Worm (Caenorhabditis elegans) whole organism, L2 larva: ENCODE data around the gene T22D1.8.

ENCODE experiments used
- C34F6.9 ChIP-seq: fragments of 150-350 bp; optimal IDR thresholded peaks from 2 replicates; lab custom pipeline; 2014; ENCODE audit warnings: missing biosample characterization, missing genetic modification characterization
- F13H6.1 ChIP-seq: sonication (generic microtip); optimal IDR thresholded peaks from 2 replicates; lab custom pipeline; 2016; ENCODE audit warnings: missing genetic modification characterization, missing compliant biosample characterization
- R02D3.7 ChIP-seq: fragments of 150-350 bp; optimal IDR thresholded peaks from 2 replicates; lab custom pipeline; 2014; ENCODE audit warnings: missing biosample characterization, missing genetic modification characterization
- Y55F3AM.14 ChIP-seq: fragments of 200-800 bp; sonication (Bioruptor generic); optimal IDR thresholded peaks from 2 replicates; lab custom pipeline; 2018; ENCODE audit warnings: mild to moderate bottlenecking, missing genetic modification characterization, missing compliant biosample characterization
- ZK546.5 ChIP-seq: sonication (generic microtip); optimal IDR thresholded peaks from 2 replicates; lab custom pipeline; 2017; ENCODE audit warnings: missing biosample characterization, missing genetic modification characterization
- alr-1 ChIP-seq: fragments of 150-350 bp; optimal IDR thresholded peaks from 2 replicates; lab custom pipeline; 2014; ENCODE audit warnings: missing biosample characterization, missing genetic modification characterization
- aly-2 ChIP-seq: fragments of 150-350 bp; optimal IDR thresholded peaks from 2 replicates; lab custom pipeline; 2014; ENCODE audit warnings: missing biosample characterization, missing genetic modification characterization
- ama-1 ChIP-seq: fragments of 150-350 bp; optimal IDR thresholded peaks from 2 replicates; lab custom pipeline; 2018; ENCODE audit warnings: inconsistent platforms
- blmp-1 ChIP-seq: sonication (generic microtip); optimal IDR thresholded peaks from 2 replicates; lab custom pipeline; 2017; ENCODE audit warnings: missing genetic modification characterization, mild to moderate bottlenecking, missing compliant biosample characterization, antibody characterized with exemption, moderate library complexity; ENCODE audit not compliant: insufficient read depth
- ceh-16 ChIP-seq: fragments of 150-350 bp; optimal IDR thresholded peaks from 2 replicates; lab custom pipeline; 2014; ENCODE audit warnings: missing biosample characterization, missing genetic modification characterization
- ceh-82 ChIP-seq: fragments of 150-350 bp; optimal IDR thresholded peaks from 2 replicates; lab custom pipeline; 2014; ENCODE audit warnings: missing biosample characterization, missing genetic modification characterization
- crh-2 ChIP-seq: sonication (generic microtip); optimal IDR thresholded peaks from 2 replicates; lab custom pipeline; 2017; ENCODE audit warnings: missing biosample characterization, missing genetic modification characterization
- dmd-4 ChIP-seq: sonication (generic microtip); optimal IDR thresholded peaks from 2 replicates; lab custom pipeline; 2017; ENCODE audit warnings: missing biosample characterization, missing genetic modification characterization
- egl-27 ChIP-seq: sonication (generic microtip); optimal IDR thresholded peaks from 3 replicates; lab custom pipeline; 2017; ENCODE audit warnings: missing biosample characterization, missing genetic modification reagents, missing genetic modification characterization
- elt-1 ChIP-seq: fragments of 150-350 bp; optimal IDR thresholded peaks from 2 replicates; lab custom pipeline; 2014; ENCODE audit warnings: missing biosample characterization, missing genetic modification characterization
- elt-3 ChIP-seq: sonication (generic microtip); optimal IDR thresholded peaks from 2 replicates; lab custom pipeline; 2017; ENCODE audit warnings: missing biosample characterization, missing genetic modification characterization
- fos-1 ChIP-seq: fragments of 150-350 bp; optimal IDR thresholded peaks from 2 replicates; lab custom pipeline; 2014; ENCODE audit warnings: missing biosample characterization, missing genetic modification characterization
- gmeb-1 ChIP-seq: fragments of 150-350 bp; optimal IDR thresholded peaks from 2 replicates; lab custom pipeline; 2014; ENCODE audit warnings: missing biosample characterization, missing genetic modification characterization
- lin-11 ChIP-seq: fragments of 150-350 bp; sonication (generic microtip); optimal IDR thresholded peaks from 2 replicates; lab custom pipeline; 2014; ENCODE audit warnings: missing biosample characterization, missing genetic modification characterization, inconsistent platforms, mixed read lengths
- lin-13 ChIP-seq: fragments of 150-350 bp; optimal IDR thresholded peaks from 2 replicates; lab custom pipeline; 2014; ENCODE audit warnings: missing biosample characterization, missing genetic modification reagents, missing genetic modification characterization
- lin-39 ChIP-seq: fragments of 150-350 bp; optimal IDR thresholded peaks from 2 replicates; lab custom pipeline; 2014; ENCODE audit warnings: missing biosample characterization, missing genetic modification reagents, missing genetic modification characterization
- lsy-2 ChIP-seq, 2 experiments: fragments of 150-350 bp in 1 of 2; sonication (generic microtip) in 1 of 2; optimal IDR thresholded peaks; 2 replicates each; lab custom pipeline; 2014 to 2017; ENCODE audit warnings: missing biosample characterization in 2 of 2, missing genetic modification characterization in 2 of 2
- mab-5 ChIP-seq: fragments of 150-350 bp; optimal IDR thresholded peaks from 2 replicates; lab custom pipeline; 2014; ENCODE audit warnings: missing biosample characterization, missing genetic modification characterization
- mbf-1 ChIP-seq: sonication (generic microtip); optimal IDR thresholded peaks from 2 replicates; lab custom pipeline; 2017; ENCODE audit warnings: missing biosample characterization, missing genetic modification characterization
- mdl-1 ChIP-seq, 2 experiments: fragments of 150-350 bp in 1 of 2; sonication (generic microtip) in 1 of 2; optimal IDR thresholded peaks; 2 replicates each; lab custom pipeline; 2017; ENCODE audit warnings: missing biosample characterization in 2 of 2, missing genetic modification characterization in 2 of 2
- nhr-10 ChIP-seq: sonication (generic microtip); optimal IDR thresholded peaks from 2 replicates; lab custom pipeline; 2017; ENCODE audit warnings: missing biosample characterization, missing genetic modification characterization
- nhr-11 ChIP-seq: fragments of 150-350 bp; optimal IDR thresholded peaks from 2 replicates; lab custom pipeline; 2014; ENCODE audit warnings: missing biosample characterization, missing genetic modification characterization
- nhr-12 ChIP-seq: fragments of 150-350 bp; optimal IDR thresholded peaks from 2 replicates; lab custom pipeline; 2014; ENCODE audit warnings: missing biosample characterization, missing genetic modification characterization
- nhr-129 ChIP-seq: fragments of 150-350 bp; optimal IDR thresholded peaks from 2 replicates; lab custom pipeline; 2014; ENCODE audit warnings: missing biosample characterization, missing genetic modification characterization
- nhr-21 ChIP-seq: fragments of 150-350 bp; optimal IDR thresholded peaks from 2 replicates; lab custom pipeline; 2014; ENCODE audit warnings: missing biosample characterization, missing genetic modification characterization
- nhr-23 ChIP-seq: fragments of 150-350 bp; optimal IDR thresholded peaks from 2 replicates; lab custom pipeline; 2014; ENCODE audit warnings: missing biosample characterization, missing genetic modification reagents, missing genetic modification characterization
- nhr-237 ChIP-seq: fragments of 150-350 bp; optimal IDR thresholded peaks from 2 replicates; lab custom pipeline; 2014; ENCODE audit warnings: missing biosample characterization, missing genetic modification characterization
- nhr-25 ChIP-seq: fragments of 150-350 bp; sonication (generic microtip); optimal IDR thresholded peaks from 3 replicates; lab custom pipeline; 2014; ENCODE audit warnings: missing biosample characterization, missing genetic modification characterization
- nhr-6 ChIP-seq: fragments of 150-350 bp; optimal IDR thresholded peaks from 2 replicates; lab custom pipeline; 2014; ENCODE audit warnings: missing biosample characterization, missing genetic modification characterization
- nhr-77 ChIP-seq: fragments of 150-350 bp; optimal IDR thresholded peaks from 2 replicates; lab custom pipeline; 2014; ENCODE audit warnings: missing biosample characterization, missing genetic modification characterization
- peb-1 ChIP-seq: fragments of 150-350 bp; optimal IDR thresholded peaks from 2 replicates; lab custom pipeline; 2014; ENCODE audit warnings: missing biosample characterization, missing genetic modification characterization
- sem-4 ChIP-seq: fragments of 150-350 bp; optimal IDR thresholded peaks from 2 replicates; lab custom pipeline; 2014; ENCODE audit warnings: missing biosample characterization, missing genetic modification reagents, missing genetic modification characterization
- skn-1 ChIP-seq: sonication (generic microtip); optimal IDR thresholded peaks from 2 replicates; lab custom pipeline; 2017; ENCODE audit warnings: missing biosample characterization, missing genetic modification characterization
- sma-3 ChIP-seq: sonication (generic microtip); optimal IDR thresholded peaks from 2 replicates; lab custom pipeline; 2016; ENCODE audit warnings: missing genetic modification reagents, missing genetic modification characterization, missing compliant biosample characterization
- sma-9 ChIP-seq, 2 experiments: fragments of 150-350 bp in 1 of 2; sonication (generic microtip) in 1 of 2; optimal IDR thresholded peaks; 2 replicates each; lab custom pipeline; 2014 to 2016; ENCODE audit warnings: missing genetic modification characterization in 2 of 2, mild to moderate bottlenecking in 1 of 2, missing biosample characterization in 1 of 2, missing compliant biosample characterization in 1 of 2, missing genetic modification reagents in 1 of 2, moderate library complexity in 1 of 2
- snpc-4 ChIP-seq: fragments of 150-350 bp; optimal IDR thresholded peaks from 2 replicates; lab custom pipeline; 2014; ENCODE audit warnings: missing biosample characterization, missing genetic modification characterization
- unc-39 ChIP-seq: fragments of 150-350 bp; optimal IDR thresholded peaks from 2 replicates; lab custom pipeline; 2014; ENCODE audit warnings: missing biosample characterization, missing genetic modification characterization
- unc-55 ChIP-seq: fragments of 150-350 bp; sonication (generic microtip); optimal IDR thresholded peaks from 3 replicates; lab custom pipeline; 2014; ENCODE audit warnings: missing biosample characterization, missing genetic modification reagents, missing genetic modification characterization
- unc-62 ChIP-seq: fragments of 150-350 bp; optimal IDR thresholded peaks from 2 replicates; lab custom pipeline; 2014; ENCODE audit warnings: missing biosample characterization, missing genetic modification reagents, missing genetic modification characterization
- zag-1 ChIP-seq: fragments of 150-350 bp; optimal IDR thresholded peaks from 2 replicates; lab custom pipeline; 2014; ENCODE audit warnings: missing biosample characterization, missing genetic modification characterization
- ztf-1 ChIP-seq: fragments of 200-800 bp; sonication (Bioruptor generic); conservative IDR thresholded peaks from 2 replicates; pipeline ENCODE4 v1.3.6; 2022; ENCODE audit warnings: missing genetic modification characterization, missing compliant biosample characterization
- ztf-11 ChIP-seq: sonication (generic microtip); optimal IDR thresholded peaks from 2 replicates; lab custom pipeline; 2017; ENCODE audit warnings: missing biosample characterization, missing genetic modification characterization
- ztf-4 ChIP-seq: fragments of 150-350 bp; optimal IDR thresholded peaks from 2 replicates; lab custom pipeline; 2014; ENCODE audit warnings: missing biosample characterization, missing genetic modification characterization

The T22D1.8 gene

DNA sequence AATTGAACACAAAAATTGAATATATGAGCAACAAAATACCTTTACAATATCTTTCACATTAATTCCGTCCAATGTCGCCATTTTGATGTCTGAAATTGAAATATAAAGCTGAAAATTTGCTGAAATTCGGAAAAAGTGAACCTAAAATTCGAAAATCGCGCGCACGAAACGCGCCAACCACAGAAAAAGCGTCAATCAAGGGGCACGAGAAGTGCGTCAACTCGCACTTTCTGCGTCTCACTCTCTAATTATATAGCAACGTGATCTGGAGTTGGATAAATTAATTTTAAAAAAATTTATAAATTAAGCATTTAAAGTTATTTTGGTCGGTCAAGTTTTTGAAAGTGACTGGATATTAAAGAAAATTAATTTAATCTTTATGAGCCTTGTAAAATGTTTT lies 13.2 kb upstream of the T22D1.8 start, which contains the start of gene ruvb-2:
ruvb-2 (minus strand) TSS at position 89 of the 400 bp plus-strand sequence.
- TF ChIP-seq crh-2 = peak; percentile 91
- peak; percentile 58 for TF ChIP-seq sem-4
- no peak for TF ChIP-seq unc-62 (GFP tag; lab: Kevin White, UChicago)
- TF ChIP-seq elt-1 = no peak
- TF ChIP-seq fos-1 (tag; lab: Kevin White, UChicago) = peak; percentile 77
- TF ChIP-seq skn-1 = no peak
- no peak for TF ChIP-seq mbf-1 (tag; lab: Kevin White, UChicago)
- TF ChIP-seq unc-55 (GFP tag; lab: Kevin White, UChicago) = peak; percentile 94
- TF ChIP-seq R02D3.7 (tag; lab: Kevin White, UChicago) = peak; percentile 41
- TF ChIP-seq Y55F3AM.14 = no peak
- TF ChIP-seq lin-11 (tag; lab: Kevin White, UChicago) = peak; percentile 80
- TF ChIP-seq egl-27 = peak; percentile 50
- peak; percentile 70 for TF ChIP-seq nhr-129
- peak; percentile 82 for TF ChIP-seq blmp-1
- no peak for TF ChIP-seq ztf-11 (tag; lab: Kevin White, UChicago)
- TF ChIP-seq sma-3 (GFP tag; lab: Kevin White, UChicago) = peak; percentile 89
- TF ChIP-seq snpc-4 (tag; lab: Kevin White, UChicago) = peak; percentile 87
- TF ChIP-seq nhr-237 (tag; lab: Kevin White, UChicago) = no peak
- peak; percentile 86 for TF ChIP-seq nhr-21 (tag; lab: Kevin White, UChicago)
- TF ChIP-seq nhr-77 (tag; lab: Kevin White, UChicago) = no peak
- TF ChIP-seq ztf-1 (GFP tag; lab: Robert Waterston, UW) = no peak
- peak; percentile 76 to 94 for TF ChIP-seq lsy-2 (tag; optimal IDR thresholded peaks at IDR 0.05; lab: Kevin White, UChicago)
- TF ChIP-seq ceh-82 = peak; percentile 65
- peak in 1 of 2 experiments; percentile 79 for TF ChIP-seq mdl-1 (tag; optimal IDR thresholded peaks at IDR 0.05; lab: Kevin White, UChicago)
- TF ChIP-seq lin-39 (tag; lab: Kevin White, UChicago) = no peak
- no peak for TF ChIP-seq aly-2
- peak; percentile 72 for TF ChIP-seq mab-5
- TF ChIP-seq nhr-11 = no peak
- peak; percentile 21 for TF ChIP-seq nhr-10 (tag; lab: Kevin White, UChicago)
- no peak for TF ChIP-seq ceh-16
- peak; percentile 49 for TF ChIP-seq ZK546.5
- peak; percentile 93 for TF ChIP-seq gmeb-1 (tag; lab: Kevin White, UChicago)
- peak; percentile 97 for TF ChIP-seq C34F6.9 (tag; lab: Kevin White, UChicago)
- TF ChIP-seq zag-1 (tag; lab: Kevin White, UChicago) = peak; percentile 59
- TF ChIP-seq nhr-12 = no peak
- TF ChIP-seq nhr-23 = no peak
- TF ChIP-seq unc-39 (tag; lab: Kevin White, UChicago) = no peak
- peak; percentile 90 for TF ChIP-seq lin-13 (GFP tag; lab: Kevin White, UChicago)
- peak; percentile 33 for TF ChIP-seq ztf-4 (tag; lab: Kevin White, UChicago)
- peak; percentile 81 for TF ChIP-seq F13H6.1 (tag; lab: Kevin White, UChicago)
- peak; percentile 91 for TF ChIP-seq nhr-25 (tag; lab: Kevin White, UChicago)
- peak; percentile 87 for TF ChIP-seq sma-9 (GFP tag; optimal IDR thresholded peaks at IDR 0.05; lab: Kevin White, UChicago)
- TF ChIP-seq sma-9 (tag; optimal IDR thresholded peaks at IDR 0.05; lab: Kevin White, UChicago) = no peak
- TF ChIP-seq dmd-4 (tag; lab: Kevin White, UChicago) = no peak
- TF ChIP-seq peb-1 = no peak
- no peak for TF ChIP-seq alr-1
- TF ChIP-seq ama-1 = peak; percentile 56
- no peak for TF ChIP-seq elt-3 (tag; lab: Kevin White, UChicago)
- TF ChIP-seq nhr-6 = peak; percentile 78
